Worm (Caenorhabditis elegans) whole organism, L1 larva: ENCODE measurements around the gene mlh-1.

Source experiments
- C04F5.9 ChIP-seq: sonication (generic microtip); optimal IDR thresholded peaks from 2 replicates; lab custom pipeline; 2016; ENCODE audit warnings: missing genetic modification characterization, missing compliant biosample characterization
- aha-1 ChIP-seq: fragments of 150-350 bp; optimal IDR thresholded peaks from 2 replicates; lab custom pipeline; 2014; ENCODE audit warnings: missing biosample characterization, missing genetic modification characterization
- blmp-1 ChIP-seq: fragments of 150-350 bp; optimal IDR thresholded peaks from 2 replicates; lab custom pipeline; 2014; ENCODE audit warnings: missing biosample characterization, missing genetic modification characterization
- ceh-88 ChIP-seq: fragments of 200-800 bp; sonication (Bioruptor generic); IDR thresholded peaks from 2 replicates; pipeline ENCODE4 v1.3.6; 2022; ENCODE audit warnings: missing genetic modification characterization, missing compliant biosample characterization
- ces-1 ChIP-seq: fragments of 150-350 bp; optimal IDR thresholded peaks from 2 replicates; lab custom pipeline; 2014; ENCODE audit warnings: missing biosample characterization, missing genetic modification reagents, missing genetic modification characterization
- efl-1 ChIP-seq, 4 experiments: fragments of 150-350 bp; optimal IDR thresholded peaks in 3 of 4; peaks in 1 of 4; 1 replicate in 1 of 4; 2 replicates in 3 of 4; lab custom pipeline; 2014; ENCODE audit warnings: missing biosample characterization in 2 of 4, missing genetic modification characterization in 2 of 4, missing genetic modification reagents in 2 of 4
- egl-27 ChIP-seq, 2 experiments: fragments of 150-350 bp in 1 of 2; sonication (generic microtip); optimal IDR thresholded peaks; 3 replicates each; lab custom pipeline; 2017 to 2018; ENCODE audit warnings: missing biosample characterization in 2 of 2, missing genetic modification characterization in 2 of 2, missing genetic modification reagents in 2 of 2
- elt-2 ChIP-seq: sonication (generic microtip); optimal IDR thresholded peaks from 2 replicates; lab custom pipeline; 2016; ENCODE audit warnings: missing genetic modification characterization, mild to moderate bottlenecking, inconsistent platforms, missing compliant biosample characterization, missing genetic modification reagents
- ets-5 ChIP-seq: fragments of 200-800 bp; sonication (Bioruptor generic); IDR thresholded peaks from 2 replicates; pipeline ENCODE4 v1.3.6; 2022; ENCODE audit warnings: missing genetic modification characterization, missing compliant biosample characterization
- fkh-4 ChIP-seq: sonication (generic microtip); optimal IDR thresholded peaks from 2 replicates; lab custom pipeline; 2016; ENCODE audit warnings: missing compliant biosample characterization, missing genetic modification characterization, borderline replicate concordance
- fkh-8 ChIP-seq: sonication (generic microtip); optimal IDR thresholded peaks from 2 replicates; lab custom pipeline; 2016; ENCODE audit warnings: mild to moderate bottlenecking, missing genetic modification characterization, missing compliant biosample characterization
- fos-1 ChIP-seq: fragments of 150-350 bp; optimal IDR thresholded peaks from 2 replicates; lab custom pipeline; 2014; ENCODE audit warnings: missing biosample characterization, missing genetic modification characterization
- grh-1 ChIP-seq: fragments of 200-800 bp; sonication (Bioruptor generic); IDR thresholded peaks from 2 replicates; pipeline ENCODE4 v1.3.6; 2022; ENCODE audit warnings: missing genetic modification reagents, missing genetic modification characterization, missing compliant biosample characterization
- hlh-4 ChIP-seq: sonication (generic microtip); optimal IDR thresholded peaks from 2 replicates; lab custom pipeline; 2016; ENCODE audit warnings: mild to moderate bottlenecking, missing genetic modification characterization, missing compliant biosample characterization
- hpl-2 ChIP-seq: fragments of 150-350 bp; optimal IDR thresholded peaks from 2 replicates; lab custom pipeline; 2014; ENCODE audit warnings: missing biosample characterization, missing genetic modification reagents, missing genetic modification characterization
- irx-1 ChIP-seq: sonication (generic microtip); optimal IDR thresholded peaks from 2 replicates; lab custom pipeline; 2016; ENCODE audit warnings: missing genetic modification characterization, missing compliant biosample characterization
- lir-3 ChIP-seq: sonication (generic microtip); optimal IDR thresholded peaks from 2 replicates; lab custom pipeline; 2016; ENCODE audit warnings: mild to moderate bottlenecking, missing genetic modification characterization, moderate library complexity, missing compliant biosample characterization; ENCODE audit not compliant: poor library complexity
- mab-9 ChIP-seq: fragments of 200-800 bp; sonication (Bioruptor generic); IDR thresholded peaks from 2 replicates; pipeline ENCODE4 v1.3.6; 2022; ENCODE audit warnings: missing genetic modification reagents, missing genetic modification characterization, missing compliant biosample characterization
- mdl-1 ChIP-seq, 2 experiments: fragments of 150-350 bp; optimal IDR thresholded peaks; 2 replicates each; lab custom pipeline; 2014 to 2017; ENCODE audit warnings: missing biosample characterization in 2 of 2, missing genetic modification characterization in 2 of 2, inconsistent platforms in 1 of 2
- nhr-20 ChIP-seq: sonication (generic microtip); optimal IDR thresholded peaks from 2 replicates; lab custom pipeline; 2016; ENCODE audit warnings: mild to moderate bottlenecking, missing genetic modification characterization, missing compliant biosample characterization
- nhr-47 ChIP-seq: sonication (generic microtip); optimal IDR thresholded peaks from 2 replicates; lab custom pipeline; 2016; ENCODE audit warnings: mild to moderate bottlenecking, missing genetic modification characterization, moderate library complexity, missing compliant biosample characterization
- nhr-71 ChIP-seq: sonication (generic microtip); optimal IDR thresholded peaks from 2 replicates; lab custom pipeline; 2016; ENCODE audit warnings: mild to moderate bottlenecking, missing genetic modification characterization, moderate library complexity, missing compliant biosample characterization
- nhr-77 ChIP-seq: fragments of 150-350 bp; optimal IDR thresholded peaks from 2 replicates; lab custom pipeline; 2014; ENCODE audit warnings: missing biosample characterization, missing genetic modification characterization
- nhr-85 ChIP-seq: sonication (generic microtip); peaks from one replicate; lab custom pipeline; 2016; ENCODE audit warnings: missing genetic modification characterization, inconsistent platforms, missing compliant biosample characterization
- pag-3 ChIP-seq: sonication (generic microtip); optimal IDR thresholded peaks from 2 replicates; lab custom pipeline; 2017; ENCODE audit warnings: missing genetic modification characterization, mild to moderate bottlenecking, missing compliant biosample characterization, antibody characterized with exemption, borderline replicate concordance; ENCODE audit not compliant: insufficient read depth
- skn-1 ChIP-seq: fragments of 150-350 bp; optimal IDR thresholded peaks from 2 replicates; lab custom pipeline; 2014; ENCODE audit warnings: missing biosample characterization, missing genetic modification characterization
- snu-23 ChIP-seq: sonication (generic microtip); optimal IDR thresholded peaks from 2 replicates; lab custom pipeline; 2016; ENCODE audit warnings: missing genetic modification characterization, missing compliant biosample characterization
- sup-37 ChIP-seq: fragments of 200-800 bp; sonication (Bioruptor generic); optimal IDR thresholded peaks from 2 replicates; lab custom pipeline; 2018; ENCODE audit warnings: mild to moderate bottlenecking, missing genetic modification characterization, missing compliant biosample characterization
- tbx-2 ChIP-seq: sonication (generic microtip); optimal IDR thresholded peaks from 2 replicates; lab custom pipeline; 2016; ENCODE audit warnings: missing genetic modification characterization, missing compliant biosample characterization
- tlp-1 ChIP-seq: fragments of 150-350 bp; optimal IDR thresholded peaks from 2 replicates; lab custom pipeline; 2014; ENCODE audit warnings: missing biosample characterization, missing genetic modification characterization
- unc-130 ChIP-seq: fragments of 150-350 bp; optimal IDR thresholded peaks from 2 replicates; lab custom pipeline; 2017; ENCODE audit warnings: missing biosample characterization, missing genetic modification characterization, inconsistent platforms
- unc-30 ChIP-seq: sonication (generic microtip); optimal IDR thresholded peaks from 2 replicates; lab custom pipeline; 2017; ENCODE audit warnings: missing biosample characterization, missing genetic modification characterization
- unc-62 ChIP-seq: fragments of 150-350 bp; optimal IDR thresholded peaks from 2 replicates; lab custom pipeline; 2014; ENCODE audit warnings: missing biosample characterization, missing genetic modification reagents, missing genetic modification characterization
- unc-98 ChIP-seq: fragments of 200-800 bp; sonication (Bioruptor generic); IDR thresholded peaks from 2 replicates; pipeline ENCODE4 v1.3.6; 2022; ENCODE audit warnings: missing genetic modification characterization, missing compliant biosample characterization
- xbp-1 ChIP-seq: sonication (generic microtip); optimal IDR thresholded peaks from 2 replicates; lab custom pipeline; 2016; ENCODE audit warnings: missing genetic modification characterization, missing compliant biosample characterization
- zag-1 ChIP-seq: fragments of 150-350 bp; optimal IDR thresholded peaks from 2 replicates; lab custom pipeline; 2014; ENCODE audit warnings: missing biosample characterization, missing genetic modification characterization
- zip-4 ChIP-seq: fragments of 200-800 bp; sonication (Bioruptor generic); optimal IDR thresholded peaks from 2 replicates; lab custom pipeline; 2018; ENCODE audit warnings: mild to moderate bottlenecking, missing genetic modification characterization, moderate library complexity, missing compliant biosample characterization

Gene mlh-1

ce11 chrIII:13492377-13492776 lies 22.0 kb downstream of the mlh-1 start, which contains the start of gene twk-40:
twk-40 (minus strand) TSS chrIII:13492477.
- no peak for TF ChIP-seq tlp-1
- no peak for TF ChIP-seq zip-4 (GFP tag; lab: Kevin White, UChicago)
- no peak for TF ChIP-seq xbp-1 (tag; lab: Kevin White, UChicago)
- no peak for TF ChIP-seq fos-1 (tag; lab: Kevin White, UChicago)
- TF ChIP-seq ces-1 (GFP tag; lab: Kevin White, UChicago) = no peak
- no peak for TF ChIP-seq ceh-88 (GFP tag; lab: Robert Waterston, UW)
- TF ChIP-seq nhr-20 (tag; lab: Kevin White, UChicago) = no peak
- TF ChIP-seq egl-27 (tag; optimal IDR thresholded peaks at IDR 0.05; lab: Kevin White, UChicago) = no peak
- no peak for TF ChIP-seq blmp-1
- no peak for TF ChIP-seq unc-62 (GFP tag; lab: Kevin White, UChicago)
- TF ChIP-seq sup-37 (GFP tag; lab: Kevin White, UChicago) = no peak
- TF ChIP-seq grh-1 (GFP tag; lab: Robert Waterston, UW) = no peak
- TF ChIP-seq ets-5 (GFP tag; lab: Robert Waterston, UW) = no peak
- TF ChIP-seq fkh-8 = no peak
- TF ChIP-seq nhr-47 (tag; lab: Kevin White, UChicago) = no peak
- TF ChIP-seq skn-1 (tag; lab: Kevin White, UChicago) = no peak
- TF ChIP-seq fkh-4 = no peak
- no peak for TF ChIP-seq zag-1 (tag; lab: Kevin White, UChicago)
- no peak for TF ChIP-seq nhr-85 (tag; lab: Kevin White, UChicago)

- TF ChIP-seq efl-1 (optimal IDR thresholded peaks at IDR 0.05; lab: Kevin White, UChicago) = no peak
- no peak for TF ChIP-seq efl-1 (GFP tag; optimal IDR thresholded peaks at IDR 0.05 in 1 of 2; lab: Kevin White, UChicago)
- no peak for TF ChIP-seq mdl-1 (tag; optimal IDR thresholded peaks at IDR 0.05; lab: Kevin White, UChicago)
- no peak for TF ChIP-seq nhr-71
- no peak for TF ChIP-seq aha-1 (tag; lab: Kevin White, UChicago)
- no peak for TF ChIP-seq hlh-4 (tag; lab: Kevin White, UChicago)
- TF ChIP-seq elt-2 (tag; lab: Kevin White, UChicago) = no peak
- no peak for TF ChIP-seq nhr-85 (tag; lab: Kevin White, UChicago)
- no peak for TF ChIP-seq fkh-8
- TF ChIP-seq unc-98 = no peak
- no peak for TF ChIP-seq snu-23 (GFP tag; lab: Kevin White, UChicago)
- TF ChIP-seq unc-30 (tag; lab: Kevin White, UChicago) = no peak
- no peak for TF ChIP-seq nhr-20 (tag; lab: Kevin White, UChicago)
- no peak for TF ChIP-seq nhr-47 (tag; lab: Kevin White, UChicago)
- TF ChIP-seq irx-1 (tag; lab: Kevin White, UChicago) = no peak
- no peak for TF ChIP-seq unc-130
- TF ChIP-seq, all 84 proteins: peak for 0
Observed at ce11 chrIII:13484024-13484423, 30.3 kb downstream of the mlh-1 start, which contains the start of gene acc-4. acc-4 (minus strand) TSS chrIII:13484124.

- TF ChIP-seq tbx-2 (tag; lab: Kevin White, UChicago) (no peak), pag-3 (tag; lab: Kevin White, UChicago) (no peak), sup-37 (GFP tag; lab: Kevin White, UChicago) (no peak), fkh-8 (no peak), skn-1 (tag; lab: Kevin White, UChicago) (no peak), C04F5.9 (tag; lab: Kevin White, UChicago) (no peak), nhr-77 (tag; lab: Kevin White, UChicago) (no peak), lir-3 (tag; lab: Kevin White, UChicago) (no peak), hpl-2 (GFP tag; lab: Kevin White, UChicago) (no peak), mab-9 (GFP tag; lab: Robert Waterston, UW) (no peak), unc-98 (no peak), snu-23 (GFP tag; lab: Kevin White, UChicago) (no peak)
- TF ChIP-seq, all 84 proteins: peak for 0
Observed at ce11 chrIII:13476682-13477081, 37.7 kb downstream of the mlh-1 start, which contains the start of gene T27E9.6. T27E9.6 (minus strand) TSS chrIII:13476782.
